Fruit fly (Drosophila melanogaster): ENCODE results near the gene CG11975.

The CG11975 gene

dm6 chr3R:8957739-8958138 is 35.3 kb upstream of the CG11975 start (continued):
- TF ChIP-seq fd85E (GFP tag; optimal IDR thresholded peaks at IDR 0.05) (no peak), CG1621 (tag; optimal IDR thresholded peaks at IDR 0.05) (no peak), CG31627 (GFP tag; optimal IDR thresholded peaks at IDR 0.05) (peak; percentile 32), CG3919 (GFP tag; optimal IDR thresholded peaks at IDR 0.05) (peak; percentile 3), net (GFP tag; optimal IDR thresholded peaks at IDR 0.05) (no peak), CG6163 (GFP tag; IDR thresholded peaks at IDR 0.05) (no peak), CG10631 (GFP tag; optimal IDR thresholded peaks at IDR 0.05) (no peak), cyc (GFP tag; optimal IDR thresholded peaks at IDR 0.05) (peak; percentile 38), CG32006 (GFP tag; optimal IDR thresholded peaks at IDR 0.05) (peak; percentile 0), CG15336 (GFP tag; IDR thresholded peaks at IDR 0.05) (0 out of 2 replicates have a peak, but pooled peaks have one; percentile 6), Ets21C (GFP tag; optimal IDR thresholded peaks at IDR 0.05) (no peak), Sox102F (GFP tag; optimal IDR thresholded peaks at IDR 0.05) (peak; percentile 37), CG11762 (GFP tag; optimal IDR thresholded peaks at IDR 0.05; ENCODE audit: insufficient read depth) (no peak), CG3032 (tag; optimal IDR thresholded peaks at IDR 0.05) (peak; percentile 38), fd59A (GFP tag; optimal IDR thresholded peaks at IDR 0.05) (no peak), topi (GFP tag; optimal IDR thresholded peaks at IDR 0.05) (peak; percentile 19), esn (GFP tag; optimal IDR thresholded peaks at IDR 0.05) (peak; percentile 28), Sox14 (GFP tag; optimal IDR thresholded peaks at IDR 0.05) (peak; percentile 31), Eip93F (GFP tag; optimal IDR thresholded peaks at IDR 0.05) (no peak), Hr39 (GFP tag; optimal IDR thresholded peaks at IDR 0.05) (peak; percentile 14), CG8119 (GFP tag; IDR thresholded peaks at IDR 0.05) (no peak), CG9139 (GFP tag; optimal IDR thresholded peaks at IDR 0.05) (no peak), CG8319 (GFP tag; optimal IDR thresholded peaks at IDR 0.05) (no peak), Eip78C (GFP tag) (peak; percentile 75), dsx (GFP tag; optimal IDR thresholded peaks at IDR 0.05; ENCODE audit: poor library complexity, severe bottlenecking) (peak; percentile 75), CG6792 (GFP tag; optimal IDR thresholded peaks at IDR 0.05) (no peak)

- TF ChIP-seq CG8632 (GFP tag; optimal IDR thresholded peaks at IDR 0.05) (peak; percentile 38), dsx (GFP tag; optimal IDR thresholded peaks at IDR 0.05; ENCODE audit: poor library complexity, severe bottlenecking) (peak; percentile 39), OdsH (GFP tag; optimal IDR thresholded peaks at IDR 0.05) (peak; percentile 56), cyc (GFP tag; optimal IDR thresholded peaks at IDR 0.05) (no peak), CG6276 (GFP tag; optimal IDR thresholded peaks at IDR 0.05) (peak; percentile 10), Gug (GFP tag; IDR thresholded peaks at IDR 0.05) (peak; percentile 43; the same call in 1 of the 2 replicates), achi (GFP tag; optimal IDR thresholded peaks at IDR 0.05) (peak; percentile 42), CG3032 (tag; optimal IDR thresholded peaks at IDR 0.05) (peak; percentile 72), spab (GFP tag; optimal IDR thresholded peaks at IDR 0.05) (peak; percentile 37), CG6792 (GFP tag; optimal IDR thresholded peaks at IDR 0.05) (no peak), fd59A (GFP tag; optimal IDR thresholded peaks at IDR 0.05) (peak; percentile 56), Hr39 (GFP tag; optimal IDR thresholded peaks at IDR 0.05) (peak; percentile 4), Hr38 (GFP tag; optimal IDR thresholded peaks at IDR 0.05) (no peak), CG8119 (GFP tag; IDR thresholded peaks at IDR 0.05) (peak; percentile 46), ss (GFP tag; optimal IDR thresholded peaks at IDR 0.05) (peak in 1 of 2 experiments; percentile 9), CG6163 (GFP tag; IDR thresholded peaks at IDR 0.05) (peak; percentile 83), CG11902 (GFP tag; optimal IDR thresholded peaks at IDR 0.05) (no peak), salr (GFP tag; optimal IDR thresholded peaks at IDR 0.05) (peak; percentile 35 to 45), CG10631 (GFP tag; optimal IDR thresholded peaks at IDR 0.05) (peak; percentile 75), Eip78C (GFP tag) (peak; percentile 75), Sox15 (GFP tag; optimal IDR thresholded peaks at IDR 0.05) (no peak), Hr4 (GFP tag; optimal IDR thresholded peaks at IDR 0.05) (peak; percentile 49), Lpt (GFP tag; optimal IDR thresholded peaks at IDR 0.05) (peak; percentile 50), topi (GFP tag; optimal IDR thresholded peaks at IDR 0.05) (peak; percentile 30), fkh (GFP tag; optimal IDR thresholded peaks at IDR 0.05) (no peak), CG6808 (GFP tag; optimal IDR thresholded peaks at IDR 0.05) (peak; percentile 64), Sox14 (GFP tag; optimal IDR thresholded peaks at IDR 0.05) (peak; percentile 59), CG10669 (GFP tag; optimal IDR thresholded peaks at IDR 0.05) (peak; percentile 65), CG3919 (GFP tag; optimal IDR thresholded peaks at IDR 0.05) (peak; percentile 67), Ets96B (tag; optimal IDR thresholded peaks at IDR 0.05) (peak; percentile 73), CG34406 (GFP tag; optimal IDR thresholded peaks at IDR 0.05) (no peak), CG32006 (GFP tag; optimal IDR thresholded peaks at IDR 0.05) (peak; percentile 61), CG9139 (GFP tag; optimal IDR thresholded peaks at IDR 0.05) (no peak), svp (GFP tag) (no peak), pdm3 (GFP tag; optimal IDR thresholded peaks at IDR 0.05) (peak; percentile 41), fd85E (GFP tag; optimal IDR thresholded peaks at IDR 0.05) (no peak), acj6 (GFP tag; optimal IDR thresholded peaks at IDR 0.05) (peak; percentile 39), vri (GFP tag; optimal IDR thresholded peaks at IDR 0.05) (no peak), CG11762 (GFP tag; optimal IDR thresholded peaks at IDR 0.05; ENCODE audit: insufficient read depth) (no peak)
These were observed 34.8 kb upstream of the CG11975 start for dm6 chr3R:8958300-8958699.

Measured in whole organism, prepupa.